Worm (Caenorhabditis elegans) whole organism, L1 larva: Measurements from ENCODE around the gene zip-8.

Experiments used
- F16B12.6 ChIP-seq: fragments of 150-350 bp; optimal IDR thresholded peaks from 2 replicates; lab custom pipeline; 2014; ENCODE audit warnings: missing biosample characterization, missing genetic modification characterization
- Y116A8C.19 ChIP-seq: sonication (generic microtip); optimal IDR thresholded peaks from 2 replicates; lab custom pipeline; 2016; ENCODE audit warnings: missing compliant biosample characterization, missing genetic modification characterization, borderline replicate concordance
- blmp-1 ChIP-seq: fragments of 150-350 bp; optimal IDR thresholded peaks from 2 replicates; lab custom pipeline; 2014; ENCODE audit warnings: missing biosample characterization, missing genetic modification characterization
- ceh-63 ChIP-seq: fragments of 200-800 bp; sonication (Bioruptor generic); optimal IDR thresholded peaks from 2 replicates; lab custom pipeline; 2018; ENCODE audit warnings: mild to moderate bottlenecking, missing genetic modification characterization, missing compliant biosample characterization
- ceh-90 ChIP-seq: sonication (generic microtip); optimal IDR thresholded peaks from 2 replicates; lab custom pipeline; 2016; ENCODE audit warnings: missing genetic modification characterization, missing compliant biosample characterization
- ces-1 ChIP-seq: fragments of 150-350 bp; optimal IDR thresholded peaks from 2 replicates; lab custom pipeline; 2014; ENCODE audit warnings: missing biosample characterization, missing genetic modification reagents, missing genetic modification characterization
- dpl-1 ChIP-seq, 3 experiments: fragments of 150-350 bp in 2 of 3; sonication (generic microtip) in 1 of 3; optimal IDR thresholded peaks; 2 replicates each; lab custom pipeline; 2014 to 2017; ENCODE audit warnings: missing biosample characterization in 3 of 3, missing genetic modification characterization in 3 of 3, missing genetic modification reagents in 3 of 3
- efl-1 ChIP-seq, 4 experiments: fragments of 150-350 bp; optimal IDR thresholded peaks in 3 of 4; peaks in 1 of 4; 1 replicate in 1 of 4; 2 replicates in 3 of 4; lab custom pipeline; 2014; ENCODE audit warnings: missing biosample characterization in 2 of 4, missing genetic modification characterization in 2 of 4, missing genetic modification reagents in 2 of 4
- elt-2 ChIP-seq: sonication (generic microtip); optimal IDR thresholded peaks from 2 replicates; lab custom pipeline; 2016; ENCODE audit warnings: missing genetic modification characterization, mild to moderate bottlenecking, inconsistent platforms, missing compliant biosample characterization, missing genetic modification reagents
- elt-3 ChIP-seq, 6 experiments: fragments of 150-350 bp in 1 of 6; sonication (generic microtip); optimal IDR thresholded peaks; 2 replicates each; lab custom pipeline; 2017 to 2018; ENCODE audit warnings: missing biosample characterization in 6 of 6, missing genetic modification characterization in 6 of 6, inconsistent platforms in 1 of 6
- fkh-8 ChIP-seq: sonication (generic microtip); optimal IDR thresholded peaks from 2 replicates; lab custom pipeline; 2016; ENCODE audit warnings: mild to moderate bottlenecking, missing genetic modification characterization, missing compliant biosample characterization
- grh-1 ChIP-seq: fragments of 200-800 bp; sonication (Bioruptor generic); IDR thresholded peaks from 2 replicates; pipeline ENCODE4 v1.3.6; 2022; ENCODE audit warnings: missing genetic modification reagents, missing genetic modification characterization, missing compliant biosample characterization
- hlh-4 ChIP-seq: sonication (generic microtip); optimal IDR thresholded peaks from 2 replicates; lab custom pipeline; 2016; ENCODE audit warnings: mild to moderate bottlenecking, missing genetic modification characterization, missing compliant biosample characterization
- lin-14 ChIP-seq: fragments of 200-800 bp; sonication (Bioruptor generic); optimal IDR thresholded peaks from 2 replicates; lab custom pipeline; 2018; ENCODE audit warnings: mild to moderate bottlenecking, missing genetic modification characterization, moderate library complexity, missing compliant biosample characterization
- lin-15B ChIP-seq: fragments of 150-350 bp; sonication (generic microtip); optimal IDR thresholded peaks from 3 replicates; lab custom pipeline; 2014; ENCODE audit warnings: missing biosample characterization, missing genetic modification characterization
- lin-35 ChIP-seq, 2 experiments: fragments of 150-350 bp; optimal IDR thresholded peaks; 2 replicates each; lab custom pipeline; 2014; ENCODE audit warnings: missing biosample characterization in 2 of 2, missing genetic modification characterization in 2 of 2, missing genetic modification reagents in 2 of 2
- lir-3 ChIP-seq: sonication (generic microtip); optimal IDR thresholded peaks from 2 replicates; lab custom pipeline; 2016; ENCODE audit warnings: mild to moderate bottlenecking, missing genetic modification characterization, moderate library complexity, missing compliant biosample characterization; ENCODE audit not compliant: poor library complexity
- nhr-11 ChIP-seq: fragments of 150-350 bp; optimal IDR thresholded peaks from 2 replicates; lab custom pipeline; 2014; ENCODE audit warnings: missing biosample characterization, missing genetic modification characterization
- nhr-19 ChIP-seq: fragments of 200-800 bp; sonication (Bioruptor generic); conservative IDR thresholded peaks from 2 replicates; pipeline ENCODE4 v1.3.6; 2022; ENCODE audit warnings: missing genetic modification characterization, missing compliant biosample characterization
- nhr-20 ChIP-seq: sonication (generic microtip); optimal IDR thresholded peaks from 2 replicates; lab custom pipeline; 2016; ENCODE audit warnings: mild to moderate bottlenecking, missing genetic modification characterization, missing compliant biosample characterization
- nhr-71 ChIP-seq: sonication (generic microtip); optimal IDR thresholded peaks from 2 replicates; lab custom pipeline; 2016; ENCODE audit warnings: mild to moderate bottlenecking, missing genetic modification characterization, moderate library complexity, missing compliant biosample characterization
- nhr-85 ChIP-seq: sonication (generic microtip); peaks from one replicate; lab custom pipeline; 2016; ENCODE audit warnings: missing genetic modification characterization, inconsistent platforms, missing compliant biosample characterization
- nhr-90 ChIP-seq: sonication (generic microtip); optimal IDR thresholded peaks from 2 replicates; lab custom pipeline; 2016; ENCODE audit warnings: mild to moderate bottlenecking, missing genetic modification characterization, missing compliant biosample characterization; ENCODE audit not compliant: poor library complexity
- pax-3 ChIP-seq: fragments of 200-800 bp; sonication (Bioruptor generic); optimal IDR thresholded peaks from 2 replicates; lab custom pipeline; 2018; ENCODE audit warnings: mild to moderate bottlenecking, missing genetic modification characterization, moderate library complexity, missing compliant biosample characterization
- skn-1 ChIP-seq: fragments of 150-350 bp; optimal IDR thresholded peaks from 2 replicates; lab custom pipeline; 2014; ENCODE audit warnings: missing biosample characterization, missing genetic modification characterization
- snu-23 ChIP-seq: sonication (generic microtip); optimal IDR thresholded peaks from 2 replicates; lab custom pipeline; 2016; ENCODE audit warnings: missing genetic modification characterization, missing compliant biosample characterization
- sup-37 ChIP-seq: fragments of 200-800 bp; sonication (Bioruptor generic); optimal IDR thresholded peaks from 2 replicates; lab custom pipeline; 2018; ENCODE audit warnings: mild to moderate bottlenecking, missing genetic modification characterization, missing compliant biosample characterization
- swsn-7 ChIP-seq: sonication (generic microtip); optimal IDR thresholded peaks from 2 replicates; lab custom pipeline; 2016; ENCODE audit warnings: missing genetic modification characterization, missing compliant biosample characterization
- tbx-2 ChIP-seq: sonication (generic microtip); optimal IDR thresholded peaks from 2 replicates; lab custom pipeline; 2016; ENCODE audit warnings: missing genetic modification characterization, missing compliant biosample characterization
- unc-130 ChIP-seq: fragments of 150-350 bp; optimal IDR thresholded peaks from 2 replicates; lab custom pipeline; 2017; ENCODE audit warnings: missing biosample characterization, missing genetic modification characterization, inconsistent platforms
- unc-30 ChIP-seq: sonication (generic microtip); optimal IDR thresholded peaks from 2 replicates; lab custom pipeline; 2017; ENCODE audit warnings: missing biosample characterization, missing genetic modification characterization
- unc-62 ChIP-seq: fragments of 150-350 bp; optimal IDR thresholded peaks from 2 replicates; lab custom pipeline; 2014; ENCODE audit warnings: missing biosample characterization, missing genetic modification reagents, missing genetic modification characterization
- ztf-11 ChIP-seq, 2 experiments: sonication (generic microtip); optimal IDR thresholded peaks; 2 replicates each; lab custom pipeline; 2016 to 2017; ENCODE audit warnings: missing genetic modification characterization in 2 of 2, missing biosample characterization in 1 of 2, missing compliant biosample characterization in 1 of 2

Gene zip-8

ce11 chrIII:6495191-6495723 is 16.5 kb downstream of the zip-8 start, which contains the start of gene F23F12.13:
TSS of gene F23F12.13 (plus strand) at chrIII:6495673.
- TF ChIP-seq efl-1 (optimal IDR thresholded peaks at IDR 0.05; lab: Kevin White, UChicago) (no peak), efl-1 (GFP tag; optimal IDR thresholded peaks at IDR 0.05 in 1 of 2; lab: Kevin White, UChicago) (peak in 1 of 2 experiments; percentile 69), elt-2 (peak; percentile 84), unc-62 (no peak)
- TF ChIP-seq, all 84 proteins: peak for 2

DNA sequence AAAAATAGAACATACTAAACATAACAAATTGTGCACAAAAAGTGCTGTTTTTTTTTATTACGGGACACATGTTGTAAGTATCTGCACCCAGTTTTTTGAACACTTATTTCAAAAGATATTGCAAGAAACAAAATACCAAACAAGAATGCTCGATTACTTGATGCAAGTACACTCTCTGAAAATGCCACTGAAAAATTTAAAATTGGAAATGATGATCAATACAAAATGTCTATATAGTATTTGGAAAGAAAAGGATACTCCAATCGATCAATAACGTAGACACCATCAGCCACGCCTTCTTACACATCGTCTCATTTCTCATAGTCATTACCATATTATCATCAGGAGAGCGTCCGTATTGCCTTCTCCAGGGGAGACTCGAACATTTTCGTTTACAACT is 19.4 kb downstream of the zip-8 start, which contains the start of gene sdz-15:
TSS of gene sdz-15 (plus strand) at position 301 of the 400 bp plus-strand sequence.
- no peak for TF ChIP-seq ces-1 (GFP tag; lab: Kevin White, UChicago)
- TF ChIP-seq ztf-11 (tag; optimal IDR thresholded peaks at IDR 0.05; lab: Kevin White, UChicago), result no peak
- TF ChIP-seq dpl-1 (GFP tag; optimal IDR thresholded peaks at IDR 0.05; lab: Kevin White, UChicago), result no peak
- TF ChIP-seq hlh-4, result no peak
- no peak for TF ChIP-seq tbx-2
- no peak for TF ChIP-seq swsn-7 (tag; lab: Kevin White, UChicago)

- TF ChIP-seq nhr-85 (tag; lab: Kevin White, UChicago) (no peak), Y116A8C.19 (tag; lab: Kevin White, UChicago) (no peak), lin-15B (no peak), nhr-71 (tag; lab: Kevin White, UChicago) (no peak), efl-1 (optimal IDR thresholded peaks at IDR 0.05; lab: Kevin White, UChicago) (no peak), efl-1 (GFP tag; optimal IDR thresholded peaks at IDR 0.05 in 1 of 2; lab: Kevin White, UChicago) (peak in 1 of 2 experiments; percentile 71), dpl-1 (GFP tag; optimal IDR thresholded peaks at IDR 0.05; lab: Kevin White, UChicago) (no peak), ceh-63 (GFP tag; lab: Kevin White, UChicago) (no peak), pax-3 (tag; lab: Kevin White, UChicago) (no peak)
Measured at ce11 chrIII:6499102-6499501, 20.3 kb downstream of the zip-8 start.

ce11 chrIII:6500032-6500564 is 21.3 kb downstream of the zip-8 start, which contains the start of gene F23F12.3:
TSS of gene F23F12.3 (plus strand) at chrIII:6500514.
- peak; percentile 32 for TF ChIP-seq elt-2
- no peak for TF ChIP-seq hlh-4
- no peak for TF ChIP-seq unc-62

DNA sequence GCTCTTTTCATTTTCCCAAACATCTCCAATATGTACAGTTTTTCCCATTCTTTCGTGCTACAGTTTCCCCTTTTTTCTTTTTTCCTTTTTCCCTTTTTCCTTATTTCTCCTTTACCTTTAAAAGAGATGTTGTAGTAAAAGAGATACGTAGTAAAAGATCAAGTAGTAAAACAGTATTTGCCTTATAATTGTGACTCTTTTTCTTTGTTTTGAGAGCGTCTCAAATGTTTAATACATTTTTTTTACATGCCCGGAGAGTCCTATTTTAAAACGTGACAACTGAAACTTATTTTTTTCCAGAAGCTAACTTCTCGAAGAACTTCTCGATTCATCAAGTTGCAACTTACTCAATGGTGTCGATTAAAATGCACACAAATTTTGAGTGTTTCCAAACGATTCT is 29.1 kb downstream of the zip-8 start, which contains the start of gene F23F12.12:
TSS of gene F23F12.12 (plus strand) at position 301 of the 400 bp plus-strand sequence.
- TF ChIP-seq sup-37 (GFP tag; lab: Kevin White, UChicago), result no peak
- TF ChIP-seq grh-1, result no peak
- no peak for TF ChIP-seq unc-30 (tag; lab: Kevin White, UChicago)
- no peak for TF ChIP-seq nhr-11 (tag; lab: Kevin White, UChicago)
- TF ChIP-seq ceh-90 (tag; lab: Kevin White, UChicago), result no peak

- TF ChIP-seq snu-23, result peak; percentile 28
- TF ChIP-seq F16B12.6 (tag; lab: Kevin White, UChicago), result no peak
- no peak for TF ChIP-seq fkh-8 (tag; lab: Kevin White, UChicago)
- TF ChIP-seq unc-130 (tag; lab: Kevin White, UChicago), result peak; percentile 24
- peak; percentile 49 for TF ChIP-seq nhr-19 (GFP tag; lab: Robert Waterston, UW)
- peak in 1 of 2 experiments; percentile 33 for TF ChIP-seq lin-35 (GFP tag; optimal IDR thresholded peaks at IDR 0.05; lab: Kevin White, UChicago)
- peak; percentile 8 for TF ChIP-seq lin-14 (GFP tag; lab: Kevin White, UChicago)
- TF ChIP-seq blmp-1 (tag; lab: Kevin White, UChicago), result peak; percentile 47
- TF ChIP-seq nhr-90 (tag; lab: Kevin White, UChicago), result peak; percentile 14
- TF ChIP-seq tbx-2, result no peak
- no peak for TF ChIP-seq lir-3 (tag; lab: Kevin White, UChicago)
- peak; percentile 42 for TF ChIP-seq nhr-71 (tag; lab: Kevin White, UChicago)
- peak in 1 of 6 experiments; percentile 93 for TF ChIP-seq elt-3 (tag; optimal IDR thresholded peaks at IDR 0.05; lab: Kevin White, UChicago)
- TF ChIP-seq nhr-20 (tag; lab: Kevin White, UChicago), result peak; percentile 58
- TF ChIP-seq skn-1 (tag; lab: Kevin White, UChicago), result no peak
- peak; percentile 72 for TF ChIP-seq nhr-85 (tag; lab: Kevin White, UChicago)
- no peak for TF ChIP-seq pax-3 (tag; lab: Kevin White, UChicago)
Measured at ce11 chrIII:6508327-6508726, 29.6 kb downstream of the zip-8 start.
